Fruit fly (Drosophila melanogaster) whole organism, prepupa: Measurements from ENCODE around the gene CG32036.

Experiments used
- Blimp-1 ChIP-seq: fragments of 200-800 bp; sonication (Bioruptor generic); optimal IDR thresholded peaks from 3 replicates; lab custom pipeline; 2017; ENCODE audit warnings: missing biosample characterization, missing genetic modification characterization, mild to moderate bottlenecking, moderate library complexity, missing genetic modification reagents
- CG10631 ChIP-seq: fragments of 200-800 bp; sonication (Bioruptor generic); optimal IDR thresholded peaks from 2 replicates; lab custom pipeline; 2016; ENCODE audit warnings: missing biosample characterization, missing genetic modification characterization
- CG10669 ChIP-seq: fragments of 200-800 bp; sonication (Bioruptor generic); optimal IDR thresholded peaks from 3 replicates; lab custom pipeline; 2018; ENCODE audit warnings: missing biosample characterization, mild to moderate bottlenecking, missing genetic modification characterization, moderate library complexity
- CG11762 ChIP-seq: fragments of 200-800 bp; sonication (Bioruptor generic); optimal IDR thresholded peaks from 3 replicates; lab custom pipeline; 2016; ENCODE audit warnings: missing biosample characterization, missing genetic modification characterization; ENCODE audit not compliant: insufficient read depth
- CG11902 ChIP-seq: fragments of 200-800 bp; sonication (Bioruptor generic); optimal IDR thresholded peaks from 3 replicates; lab custom pipeline; 2016; ENCODE audit warnings: missing biosample characterization, missing genetic modification characterization
- CG15336 ChIP-seq: fragments of 200-800 bp; sonication (Bioruptor generic); IDR thresholded peaks from 2 replicates; pipeline ENCODE4 v1.3.6; 2022; ENCODE audit warnings: missing biosample characterization, missing genetic modification characterization
- CG16779 ChIP-seq: fragments of 200-800 bp; sonication (Bioruptor generic); optimal IDR thresholded peaks from 3 replicates; lab custom pipeline; 2017; ENCODE audit warnings: missing biosample characterization, mild to moderate bottlenecking, missing genetic modification characterization
- CG31627 ChIP-seq: fragments of 200-800 bp; sonication (Bioruptor generic); optimal IDR thresholded peaks from 3 replicates; lab custom pipeline; 2016; ENCODE audit warnings: missing biosample characterization, missing genetic modification characterization
- CG32006 ChIP-seq: fragments of 200-800 bp; sonication (Bioruptor generic); optimal IDR thresholded peaks from 3 replicates; lab custom pipeline; 2017; ENCODE audit warnings: missing biosample characterization, mild to moderate bottlenecking, missing genetic modification characterization
- CG34406 ChIP-seq: fragments of 200-800 bp; sonication (Bioruptor generic); optimal IDR thresholded peaks from 3 replicates; lab custom pipeline; 2016; ENCODE audit warnings: missing biosample characterization, missing genetic modification characterization
- CG3919 ChIP-seq: fragments of 200-800 bp; sonication (Bioruptor generic); optimal IDR thresholded peaks from 3 replicates; lab custom pipeline; 2016; ENCODE audit warnings: missing biosample characterization, missing genetic modification characterization
- CG6163 ChIP-seq: fragments of 200-800 bp; sonication (Bioruptor generic); IDR thresholded peaks from 3 replicates; pipeline ENCODE4 v1.3.6; 2022; ENCODE audit warnings: missing biosample characterization, missing genetic modification characterization
- CG6276 ChIP-seq: fragments of 200-800 bp; sonication (Bioruptor generic); optimal IDR thresholded peaks from 2 replicates; lab custom pipeline; 2017; ENCODE audit warnings: missing biosample characterization, mild to moderate bottlenecking, missing genetic modification characterization
- CG6792 ChIP-seq: fragments of 200-800 bp; sonication (Bioruptor generic); optimal IDR thresholded peaks from 3 replicates; lab custom pipeline; 2016; ENCODE audit warnings: missing biosample characterization, missing genetic modification characterization
- CG6808 ChIP-seq: fragments of 200-800 bp; sonication (Bioruptor generic); optimal IDR thresholded peaks from 3 replicates; lab custom pipeline; 2017; ENCODE audit warnings: missing biosample characterization, missing genetic modification characterization, mild to moderate bottlenecking, moderate library complexity, missing genetic modification reagents
- CG7368 ChIP-seq: fragments of 200-800 bp; sonication (Bioruptor generic); optimal IDR thresholded peaks from 3 replicates; lab custom pipeline; 2016; ENCODE audit warnings: missing biosample characterization, missing genetic modification characterization
- CG8119 ChIP-seq: fragments of 200-800 bp; sonication (Bioruptor generic); IDR thresholded peaks from 3 replicates; pipeline ENCODE4 v1.3.6; 2022; ENCODE audit warnings: missing biosample characterization, missing genetic modification characterization
- CG8319 ChIP-seq: fragments of 200-800 bp; sonication (Bioruptor generic); optimal IDR thresholded peaks from 3 replicates; lab custom pipeline; 2016; ENCODE audit warnings: missing biosample characterization, missing genetic modification characterization
- CG8632 ChIP-seq: fragments of 200-800 bp; sonication (Bioruptor generic); optimal IDR thresholded peaks from 3 replicates; lab custom pipeline; 2016; ENCODE audit warnings: missing biosample characterization, missing genetic modification characterization
- CG9139 ChIP-seq: fragments of 200-800 bp; sonication (Bioruptor generic); optimal IDR thresholded peaks from 3 replicates; lab custom pipeline; 2017; ENCODE audit warnings: missing biosample characterization, mild to moderate bottlenecking, missing genetic modification characterization
- Eip78C ChIP-seq: fragments of 200-800 bp; sonication (Bioruptor generic); peaks from one replicate; lab custom pipeline; 2016; ENCODE audit warnings: missing biosample characterization, missing genetic modification characterization
- Eip93F ChIP-seq: fragments of 200-800 bp; sonication (Bioruptor generic); optimal IDR thresholded peaks from 2 replicates; lab custom pipeline; 2016; ENCODE audit warnings: missing biosample characterization, mild to moderate bottlenecking, missing genetic modification characterization
- Ets21C ChIP-seq: fragments of 200-800 bp; sonication (Bioruptor generic); optimal IDR thresholded peaks from 3 replicates; lab custom pipeline; 2016; ENCODE audit warnings: missing biosample characterization, missing genetic modification characterization
- Ets96B ChIP-seq: fragments of 200-800 bp; optimal IDR thresholded peaks from 2 replicates; lab custom pipeline; 2019; ENCODE audit warnings: missing biosample characterization, mild to moderate bottlenecking, missing genetic modification characterization, moderate library complexity
- Hr38 ChIP-seq: sonication (Bioruptor generic); optimal IDR thresholded peaks from 2 replicates; lab custom pipeline; 2016; ENCODE audit warnings: missing biosample characterization, missing genetic modification characterization
- Hr4 ChIP-seq: fragments of 200-800 bp; sonication (Bioruptor generic); optimal IDR thresholded peaks from 3 replicates; lab custom pipeline; 2016; ENCODE audit warnings: missing biosample characterization, missing genetic modification characterization
- Lpt ChIP-seq: fragments of 200-800 bp; sonication (Bioruptor generic); optimal IDR thresholded peaks from 3 replicates; lab custom pipeline; 2016; ENCODE audit warnings: missing biosample characterization, missing genetic modification characterization
- Met ChIP-seq: fragments of 200-800 bp; sonication (Bioruptor generic); optimal IDR thresholded peaks from 3 replicates; lab custom pipeline; 2016; ENCODE audit warnings: missing biosample characterization, missing genetic modification characterization
- Smox ChIP-seq: fragments of 200-800 bp; sonication (Bioruptor generic); optimal IDR thresholded peaks from 3 replicates; lab custom pipeline; 2016; ENCODE audit warnings: missing biosample characterization, missing genetic modification characterization
- Sox14 ChIP-seq: fragments of 200-800 bp; sonication (Bioruptor generic); optimal IDR thresholded peaks from 3 replicates; lab custom pipeline; 2016; ENCODE audit warnings: missing biosample characterization, missing genetic modification characterization
- Sox15 ChIP-seq: fragments of 200-800 bp; sonication (Bioruptor generic); optimal IDR thresholded peaks from 3 replicates; lab custom pipeline; 2016; ENCODE audit warnings: missing biosample characterization, missing genetic modification characterization
- achi ChIP-seq: fragments of 200-800 bp; sonication (Bioruptor generic); optimal IDR thresholded peaks from 3 replicates; lab custom pipeline; 2016; ENCODE audit warnings: missing biosample characterization, missing genetic modification characterization
- acj6 ChIP-seq: fragments of 200-800 bp; sonication (Bioruptor generic); optimal IDR thresholded peaks from 3 replicates; lab custom pipeline; 2016; ENCODE audit warnings: missing biosample characterization, missing genetic modification characterization
- cyc ChIP-seq: fragments of 200-800 bp; sonication (Bioruptor generic); optimal IDR thresholded peaks from 3 replicates; lab custom pipeline; 2016; ENCODE audit warnings: missing biosample characterization, missing genetic modification characterization
- dsx ChIP-seq: fragments of 200-800 bp; optimal IDR thresholded peaks from 3 replicates; lab custom pipeline; 2019; ENCODE audit warnings: missing biosample characterization, mild to moderate bottlenecking, missing genetic modification characterization, moderate library complexity; ENCODE audit not compliant: poor library complexity, severe bottlenecking
- fd59A ChIP-seq: fragments of 200-800 bp; sonication (Bioruptor generic); optimal IDR thresholded peaks from 2 replicates; lab custom pipeline; 2017; ENCODE audit warnings: missing biosample characterization, mild to moderate bottlenecking, missing genetic modification characterization, missing genetic modification reagents
- fd85E ChIP-seq: fragments of 200-800 bp; sonication (Bioruptor generic); optimal IDR thresholded peaks from 3 replicates; lab custom pipeline; 2016; ENCODE audit warnings: missing biosample characterization, missing genetic modification characterization
- fkh ChIP-seq: fragments of 200-800 bp; sonication (Bioruptor generic); optimal IDR thresholded peaks from 3 replicates; lab custom pipeline; 2017; ENCODE audit warnings: missing biosample characterization, mild to moderate bottlenecking, missing genetic modification characterization, moderate library complexity
- net ChIP-seq: fragments of 200-800 bp; sonication (Bioruptor generic); optimal IDR thresholded peaks from 3 replicates; lab custom pipeline; 2016; ENCODE audit warnings: missing biosample characterization, missing genetic modification characterization
- salr ChIP-seq, 2 experiments: fragments of 200-800 bp; sonication (Bioruptor generic); optimal IDR thresholded peaks; 3 replicates each; lab custom pipeline; 2016 to 2018; ENCODE audit warnings: missing biosample characterization in 2 of 2, missing genetic modification characterization in 2 of 2, mild to moderate bottlenecking in 1 of 2
- spab ChIP-seq: fragments of 200-800 bp; sonication (Bioruptor generic); optimal IDR thresholded peaks from 2 replicates; lab custom pipeline; 2017; ENCODE audit warnings: missing biosample characterization, mild to moderate bottlenecking, missing genetic modification characterization, missing genetic modification reagents
- ss ChIP-seq, 2 experiments: fragments of 200-800 bp; sonication (Bioruptor generic); optimal IDR thresholded peaks; 2 replicates in 1 of 2; 3 replicates in 1 of 2; lab custom pipeline; 2017 to 2018; ENCODE audit warnings: mild to moderate bottlenecking in 2 of 2, missing biosample characterization in 2 of 2, missing genetic modification characterization in 2 of 2, moderate library complexity in 1 of 2
- vri ChIP-seq: fragments of 200-800 bp; sonication (Bioruptor generic); optimal IDR thresholded peaks from 3 replicates; lab custom pipeline; 2016; ENCODE audit warnings: missing biosample characterization, mild to moderate bottlenecking, missing genetic modification characterization

Gene CG32036

DNA sequence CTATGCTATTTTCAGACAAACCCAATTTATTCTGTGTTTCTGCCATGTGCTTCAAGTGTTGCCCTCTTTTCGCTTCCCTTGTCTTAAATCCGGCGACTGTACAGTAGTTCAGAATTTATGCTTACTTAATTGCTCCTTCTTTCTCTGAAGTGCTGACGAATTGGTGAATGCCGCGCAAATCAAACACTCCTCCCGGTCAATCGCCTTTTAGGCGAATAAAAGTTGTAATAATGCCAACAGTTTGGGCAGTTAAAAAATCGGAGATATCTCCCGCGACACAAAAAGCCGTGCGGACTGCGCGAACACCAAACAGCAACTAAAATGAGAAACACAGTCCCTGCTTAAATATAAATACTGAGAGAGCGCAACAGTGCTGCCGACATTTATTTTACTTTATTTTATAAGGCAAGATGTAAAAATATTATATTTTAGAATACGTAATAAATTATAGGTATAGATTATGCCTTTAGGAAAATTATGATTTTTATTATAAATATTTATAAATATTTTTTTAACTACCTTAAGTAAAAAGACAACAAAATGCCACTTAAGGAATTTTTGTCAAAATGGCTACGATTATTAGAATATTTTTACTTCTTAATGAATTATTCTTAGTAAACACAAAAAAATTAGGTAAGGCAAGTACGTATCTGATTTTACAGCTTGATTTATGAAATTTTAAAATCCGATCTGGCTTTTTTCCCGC is 16.1 kb upstream of the CG32036 start, which contains the start of gene path (continued):
- TF ChIP-seq ss (GFP tag; optimal IDR thresholded peaks at IDR 0.05; lab: Kevin White, UChicago), result peak; percentile 4 to 9
- peak; percentile 19 for TF ChIP-seq CG6808 (GFP tag; lab: Kevin White, UChicago)
- TF ChIP-seq CG15336, result no peak
- TF ChIP-seq CG6276, result peak; percentile 40
- no peak for TF ChIP-seq Sox15 (GFP tag; lab: Kevin White, UChicago)
- TF ChIP-seq CG8119 (GFP tag; lab: Robert Waterston, UW), result no peak
- TF ChIP-seq Hr38 (GFP tag; lab: Kevin White, UChicago), result no peak
- TF ChIP-seq CG11762 (GFP tag; lab: Kevin White, UChicago), result no peak
- TF ChIP-seq Lpt (GFP tag; lab: Kevin White, UChicago), result no peak
- peak; percentile 6 for TF ChIP-seq CG10669 (GFP tag; lab: Kevin White, UChicago)
- no peak for TF ChIP-seq Smox (GFP tag; lab: Kevin White, UChicago)
- peak; percentile 17 for TF ChIP-seq fkh (GFP tag; lab: Kevin White, UChicago)
- no peak for TF ChIP-seq CG7368 (GFP tag; lab: Kevin White, UChicago)
- TF ChIP-seq Hr4, result peak; percentile 12
- TF ChIP-seq Eip78C (GFP tag; lab: Kevin White, UChicago), result peak; percentile 78
- TF ChIP-seq CG9139 (GFP tag; lab: Kevin White, UChicago), result peak; percentile 27
- peak; percentile 16 for TF ChIP-seq achi
- TF ChIP-seq CG6792, result no peak
- TF ChIP-seq Sox14 (GFP tag; lab: Kevin White, UChicago), result no peak
- no peak for TF ChIP-seq salr (GFP tag; optimal IDR thresholded peaks at IDR 0.05; lab: Kevin White, UChicago)
- no peak for TF ChIP-seq net
- peak; percentile 7 for TF ChIP-seq CG34406 (GFP tag; lab: Kevin White, UChicago)
- no peak for TF ChIP-seq CG16779 (tag; lab: Kevin White, UChicago)
- TF ChIP-seq acj6 (GFP tag; lab: Kevin White, UChicago), result peak; percentile 9
- no peak for TF ChIP-seq CG11902
- no peak for TF ChIP-seq fd85E (GFP tag; lab: Kevin White, UChicago)
- peak; percentile 32 for TF ChIP-seq CG3919 (GFP tag; lab: Kevin White, UChicago)
- TF ChIP-seq Blimp-1 (GFP tag; lab: Kevin White, UChicago), result no peak
- TF ChIP-seq fd59A (GFP tag; lab: Kevin White, UChicago), result no peak
- TF ChIP-seq Eip93F (GFP tag; lab: Kevin White, UChicago), result no peak
- TF ChIP-seq cyc, result no peak
- TF ChIP-seq CG32006 (GFP tag; lab: Kevin White, UChicago), result peak; percentile 52
- no peak for TF ChIP-seq Met
- peak; percentile 53 for TF ChIP-seq vri (GFP tag; lab: Kevin White, UChicago)
- peak; percentile 38 for TF ChIP-seq CG8632

DNA sequence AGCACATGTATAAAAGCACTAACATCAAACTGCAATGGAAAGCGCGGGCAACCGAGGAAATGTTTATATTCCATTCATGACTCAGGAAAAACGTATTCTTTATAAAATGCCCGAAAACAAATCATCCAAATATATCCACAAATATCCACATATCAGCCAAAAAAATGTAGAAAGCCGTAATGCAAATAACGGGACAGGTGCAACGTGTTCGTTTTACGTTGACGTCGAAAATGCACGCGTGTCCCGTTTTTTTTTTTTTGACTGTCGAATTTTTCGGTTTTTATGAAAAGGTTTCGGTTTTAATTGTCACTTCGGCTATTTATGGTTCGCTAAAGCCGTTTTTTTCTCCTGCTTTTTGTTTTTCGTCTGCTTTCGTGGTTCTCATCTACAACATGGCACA is 15.5 kb upstream of the CG32036 start:
- TF ChIP-seq net, result no peak
- TF ChIP-seq achi, result no peak
- TF ChIP-seq CG11902, result no peak
- no peak for TF ChIP-seq CG8119 (GFP tag; lab: Robert Waterston, UW)
- TF ChIP-seq fd59A (GFP tag; lab: Kevin White, UChicago), result no peak
- TF ChIP-seq CG32006 (GFP tag; lab: Kevin White, UChicago), result no peak

DNA sequence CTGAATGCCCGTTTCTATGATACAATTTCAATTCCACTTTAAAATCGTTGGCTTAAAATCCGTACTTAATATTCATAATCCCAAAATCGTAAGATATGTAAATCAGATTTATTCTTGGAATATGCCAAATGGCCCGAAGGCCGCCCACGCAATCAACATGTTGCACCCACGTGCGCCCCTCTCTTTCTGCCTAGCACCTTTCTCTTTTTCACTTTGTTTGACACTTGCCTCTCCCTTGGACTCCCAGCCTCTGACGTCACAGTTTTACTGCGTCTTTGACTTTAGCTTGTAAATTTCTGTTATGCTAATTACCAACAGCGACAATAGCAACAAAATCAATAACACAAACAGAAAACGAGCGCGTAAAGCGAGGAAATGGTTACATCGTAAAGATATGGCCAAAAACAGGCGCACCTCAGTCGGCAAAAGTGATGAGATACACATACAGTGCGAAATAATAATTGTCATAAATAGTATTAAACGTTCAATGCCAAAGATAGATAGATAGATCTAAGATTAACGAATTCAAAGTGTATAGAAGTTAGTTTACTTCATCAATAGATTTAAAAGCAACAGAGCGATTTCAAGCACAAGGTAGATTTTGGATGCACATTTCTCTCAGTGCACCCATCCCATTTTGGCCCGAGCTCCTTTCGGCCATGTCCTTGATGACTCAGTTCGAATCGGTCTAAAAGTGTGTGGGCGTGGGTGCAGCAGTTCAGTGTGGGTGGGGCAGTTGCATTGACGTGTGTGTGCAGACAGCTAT is 14.7 kb upstream of the CG32036 start:
- TF ChIP-seq CG10631, result no peak
- no peak for TF ChIP-seq CG6792
- peak; percentile 10 for TF ChIP-seq fkh (GFP tag; lab: Kevin White, UChicago)
- TF ChIP-seq Ets96B (tag; lab: Kevin White, UChicago), result peak; percentile 43
- no peak for TF ChIP-seq CG11902
- no peak for TF ChIP-seq Met
- TF ChIP-seq Ets21C, result no peak
- TF ChIP-seq net, result peak; percentile 23
- TF ChIP-seq CG9139 (GFP tag; lab: Kevin White, UChicago), result no peak
- peak; percentile 6 for TF ChIP-seq CG7368 (GFP tag; lab: Kevin White, UChicago)
- TF ChIP-seq Sox15 (GFP tag; lab: Kevin White, UChicago), result no peak
- TF ChIP-seq fd85E (GFP tag; lab: Kevin White, UChicago), result no peak
- TF ChIP-seq vri (GFP tag; lab: Kevin White, UChicago), result no peak
- no peak for TF ChIP-seq achi
- peak; percentile 6 for TF ChIP-seq dsx
- no peak for TF ChIP-seq CG31627
- peak; percentile 23 for TF ChIP-seq CG6276
- peak; percentile 23 for TF ChIP-seq spab (GFP tag; lab: Kevin White, UChicago)
- no peak; the same call in 2 of the 3 replicates for TF ChIP-seq CG6163 (GFP tag; lab: Robert Waterston, UW)
- no peak for TF ChIP-seq Hr38 (GFP tag; lab: Kevin White, UChicago)
- no peak for TF ChIP-seq Smox (GFP tag; lab: Kevin White, UChicago)
- TF ChIP-seq CG8319 (GFP tag; lab: Kevin White, UChicago), result no peak
- no peak for TF ChIP-seq Blimp-1 (GFP tag; lab: Kevin White, UChicago)
